Worm (Caenorhabditis elegans): ENCODE data around the gene F13H10.6.

F13H10.6 gene

DNA sequence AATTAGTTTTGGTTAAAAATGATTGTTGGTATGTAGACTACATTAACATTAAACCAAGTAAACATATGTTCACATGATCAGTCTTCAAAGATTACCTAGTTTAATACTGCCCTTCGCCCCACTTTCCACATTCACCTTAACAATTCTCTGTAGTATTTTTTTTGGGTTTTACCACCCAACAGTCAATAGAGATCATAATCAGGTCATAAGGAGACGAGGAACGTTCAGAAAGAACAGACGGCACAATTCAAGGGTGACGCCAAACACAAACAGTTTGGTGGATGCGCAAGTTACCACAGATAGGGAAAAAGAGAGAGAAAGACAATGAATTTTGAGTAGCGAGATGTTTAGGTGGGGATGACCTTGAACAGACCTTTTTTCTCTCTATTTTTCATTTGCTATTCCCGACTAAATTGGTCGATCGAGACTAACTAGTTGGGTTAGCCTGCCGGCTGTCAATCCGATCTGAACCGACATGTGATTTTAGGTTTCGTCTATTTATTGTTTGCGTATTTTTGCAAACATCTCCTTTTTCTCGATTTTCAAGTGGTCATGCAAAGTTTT is 37.4 kb upstream of the F13H10.6 start:
- TF ChIP-seq aly-2 (tag; optimal IDR thresholded peaks at IDR 0.05) (no peak), peb-1 (tag; optimal IDR thresholded peaks at IDR 0.05) (no peak), ztf-1 (GFP tag; conservative IDR thresholded peaks at IDR 0.05) (no peak), fos-1 (tag; optimal IDR thresholded peaks at IDR 0.05) (peak; percentile 29), F13H6.1 (tag; optimal IDR thresholded peaks at IDR 0.05) (peak; percentile 35), ztf-11 (tag; optimal IDR thresholded peaks at IDR 0.05) (no peak), lin-13 (GFP tag; optimal IDR thresholded peaks at IDR 0.05) (no peak), alr-1 (tag; optimal IDR thresholded peaks at IDR 0.05) (no peak), nhr-21 (tag; optimal IDR thresholded peaks at IDR 0.05) (no peak), R02D3.7 (tag; optimal IDR thresholded peaks at IDR 0.05) (no peak), elt-1 (tag; optimal IDR thresholded peaks at IDR 0.05) (no peak), lin-11 (tag; optimal IDR thresholded peaks at IDR 0.05) (no peak), crh-2 (tag; optimal IDR thresholded peaks at IDR 0.05) (no peak), nhr-237 (tag; optimal IDR thresholded peaks at IDR 0.05) (no peak), lin-39 (tag; optimal IDR thresholded peaks at IDR 0.05) (no peak), nhr-77 (tag; optimal IDR thresholded peaks at IDR 0.05) (no peak), egl-27 (tag; optimal IDR thresholded peaks at IDR 0.05) (peak; percentile 27), unc-55 (GFP tag; optimal IDR thresholded peaks at IDR 0.05) (no peak), mab-5 (tag; optimal IDR thresholded peaks at IDR 0.05) (no peak), nhr-10 (tag; optimal IDR thresholded peaks at IDR 0.05) (no peak), ceh-82 (tag; optimal IDR thresholded peaks at IDR 0.05) (no peak), nhr-25 (tag; optimal IDR thresholded peaks at IDR 0.05) (peak; percentile 78), zag-1 (tag; optimal IDR thresholded peaks at IDR 0.05) (no peak), nhr-6 (tag; optimal IDR thresholded peaks at IDR 0.05) (peak; percentile 47), ztf-4 (tag; optimal IDR thresholded peaks at IDR 0.05) (no peak), nhr-129 (tag; optimal IDR thresholded peaks at IDR 0.05) (peak; percentile 63), sma-9 (GFP tag; optimal IDR thresholded peaks at IDR 0.05) (peak; percentile 58), sma-9 (tag; optimal IDR thresholded peaks at IDR 0.05) (no peak), unc-39 (tag; optimal IDR thresholded peaks at IDR 0.05) (no peak), unc-62 (GFP tag; optimal IDR thresholded peaks at IDR 0.05) (no peak), Y55F3AM.14 (GFP tag; optimal IDR thresholded peaks at IDR 0.05) (no peak), sma-3 (GFP tag; optimal IDR thresholded peaks at IDR 0.05) (peak; percentile 41), blmp-1 (tag; optimal IDR thresholded peaks at IDR 0.05; ENCODE audit: insufficient read depth) (peak; percentile 47), nhr-12 (tag; optimal IDR thresholded peaks at IDR 0.05) (no peak), ama-1 (optimal IDR thresholded peaks at IDR 0.05) (no peak), lsy-2 (tag; optimal IDR thresholded peaks at IDR 0.05) (peak in 1 of 2 experiments; percentile 4), mdl-1 (tag; optimal IDR thresholded peaks at IDR 0.05) (peak in 1 of 2 experiments; percentile 23), gmeb-1 (tag; optimal IDR thresholded peaks at IDR 0.05) (peak; percentile 26), ceh-16 (tag; optimal IDR thresholded peaks at IDR 0.05) (peak; percentile 25), dmd-4 (tag; optimal IDR thresholded peaks at IDR 0.05) (no peak), C34F6.9 (tag; optimal IDR thresholded peaks at IDR 0.05) (no peak), sem-4 (tag; optimal IDR thresholded peaks at IDR 0.05) (no peak), elt-3 (tag; optimal IDR thresholded peaks at IDR 0.05) (no peak), nhr-23 (tag; optimal IDR thresholded peaks at IDR 0.05) (no peak), snpc-4 (tag; optimal IDR thresholded peaks at IDR 0.05) (no peak), mbf-1 (tag; optimal IDR thresholded peaks at IDR 0.05) (no peak), skn-1 (tag; optimal IDR thresholded peaks at IDR 0.05) (no peak), nhr-11 (tag; optimal IDR thresholded peaks at IDR 0.05) (no peak), ZK546.5 (tag; optimal IDR thresholded peaks at IDR 0.05) (no peak)

Measured in whole organism, L2 larva.